Worm (Caenorhabditis elegans) whole organism, young adult: ENCODE results near the gene ifg-1.

ENCODE experiments used
- athp-1 ChIP-seq: sonication (generic microtip); optimal IDR thresholded peaks from 2 replicates; lab custom pipeline; 2017; ENCODE audit warnings: mild to moderate bottlenecking, missing genetic modification characterization, missing compliant biosample characterization
- ets-4 ChIP-seq: fragments of 200-800 bp; sonication (Bioruptor generic); optimal IDR thresholded peaks from 2 replicates; lab custom pipeline; 2018; ENCODE audit warnings: mild to moderate bottlenecking, missing genetic modification characterization, missing compliant biosample characterization
- fkh-3 ChIP-seq: sonication (generic microtip); optimal IDR thresholded peaks from 2 replicates; lab custom pipeline; 2016; ENCODE audit warnings: mild to moderate bottlenecking, missing genetic modification characterization, missing compliant biosample characterization
- nfyb-1 ChIP-seq: fragments of 200-800 bp; sonication (Bioruptor generic); IDR thresholded peaks from 2 replicates; pipeline ENCODE4 v1.3.6; 2022; ENCODE audit warnings: missing genetic modification reagents, missing genetic modification characterization, missing compliant biosample characterization
- repo-1 ChIP-seq: sonication (generic microtip); optimal IDR thresholded peaks from 2 replicates; lab custom pipeline; 2017; ENCODE audit warnings: mild to moderate bottlenecking, missing genetic modification characterization, missing compliant biosample characterization
- snpc-1.1 ChIP-seq: sonication (generic microtip); optimal IDR thresholded peaks from 2 replicates; lab custom pipeline; 2017; ENCODE audit warnings: missing genetic modification characterization, mild to moderate bottlenecking, missing compliant biosample characterization, antibody characterized with exemption, moderate library complexity, missing genotype, missing genetic modification reagents; ENCODE audit not compliant: insufficient read depth
- sptf-2 ChIP-seq: fragments of 200-800 bp; sonication (Bioruptor generic); optimal IDR thresholded peaks from 2 replicates; lab custom pipeline; 2018; ENCODE audit warnings: mild to moderate bottlenecking, missing genetic modification characterization, missing compliant biosample characterization
- unc-62 ChIP-seq: fragments of 150-350 bp; optimal IDR thresholded peaks from 2 replicates; lab custom pipeline; 2014; ENCODE audit warnings: missing biosample characterization, missing genetic modification reagents, missing genetic modification characterization
- ztf-6 ChIP-seq: fragments of 200-800 bp; sonication (Bioruptor generic); IDR thresholded peaks from 2 replicates; pipeline ENCODE4 v1.3.6; 2022; ENCODE audit warnings: missing genetic modification reagents, missing genetic modification characterization, missing compliant biosample characterization

DNA sequence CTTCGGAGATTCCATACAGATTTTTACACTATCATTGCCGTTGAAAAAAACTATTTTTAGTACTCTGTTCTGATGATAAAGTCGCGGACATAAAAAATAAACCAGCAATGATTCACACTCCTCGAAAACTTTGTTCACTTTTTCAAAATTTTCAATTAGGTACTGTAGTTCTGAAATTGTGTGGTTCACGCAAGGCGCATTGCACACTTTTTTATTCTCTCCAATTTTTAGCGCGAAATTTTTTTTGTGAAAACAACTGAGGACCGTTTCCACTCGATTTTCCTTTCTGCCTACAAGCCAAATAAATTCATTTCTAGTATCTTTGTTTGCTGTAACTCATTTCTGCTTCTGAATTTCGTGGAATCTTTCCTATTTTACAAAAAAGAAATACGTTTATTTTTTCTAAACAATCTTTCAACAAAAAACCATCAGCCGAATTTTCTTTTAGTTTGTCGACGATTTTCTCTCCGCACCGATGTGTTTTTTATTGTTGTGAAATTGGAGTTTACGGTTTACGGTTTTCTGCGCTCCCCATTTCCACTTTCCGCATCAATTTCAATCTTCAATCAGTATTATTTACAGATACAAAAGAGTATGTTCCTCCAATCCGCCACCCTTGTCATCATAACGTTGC, 36.3 kb downstream of the ifg-1 start, which contains the start of gene F35C11.5:
- no peak for TF ChIP-seq snpc-1.1
- no peak for TF ChIP-seq sptf-2 (GFP tag; lab: Kevin White, UChicago)
- no peak for TF ChIP-seq athp-1 (tag; lab: Kevin White, UChicago)
- no peak for TF ChIP-seq nfyb-1 (GFP tag; lab: Robert Waterston, UW)
- no peak for TF ChIP-seq unc-62 (GFP tag; lab: Kevin White, UChicago)
- TF ChIP-seq fkh-3 (tag; lab: Kevin White, UChicago), result no peak
- TF ChIP-seq ztf-6 (GFP tag; lab: Robert Waterston, UW), result no peak
- TF ChIP-seq repo-1 (tag; lab: Kevin White, UChicago), result no peak
- TF ChIP-seq ets-4 (GFP tag; lab: Kevin White, UChicago), result no peak
